Comparison of ENCODE assay signal across 4 worm cellular contexts in the genomic region with DNA sequence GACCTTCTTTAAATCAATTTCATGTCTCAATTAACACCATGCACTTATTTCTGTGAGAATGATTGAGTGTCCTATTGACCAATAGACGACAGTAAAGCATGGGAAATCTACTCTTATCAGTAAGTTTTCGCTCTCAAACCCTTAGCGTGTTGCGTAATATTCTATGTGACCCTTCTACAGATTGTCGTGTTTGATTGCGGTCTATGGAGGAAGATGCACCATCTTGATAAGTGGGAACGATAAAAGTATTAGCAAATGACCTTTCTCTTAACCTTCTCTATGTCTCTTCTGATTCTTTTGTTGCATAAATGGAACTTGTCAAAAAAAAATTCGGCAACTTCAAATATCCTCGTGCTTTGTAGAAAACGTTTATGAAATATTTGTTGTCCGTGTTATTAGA.
A peak's percentile ranks its signal among the peaks of the same experiment; 100 is the strongest.
TF ChIP-seq lines count a peak whose summit lies in the region.

No protein-coding gene starts in this region.

TF ChIP-seq in whole organism, L1 larva, 84 proteins besides CTCF, POLR2A, EP300 and RAD21 (continued from another document):
- TF ChIP-seq zip-4 (GFP tag; optimal IDR thresholded peaks at IDR 0.05; lab: Kevin White, UChicago): no peak
- TF ChIP-seq egl-27 (tag; optimal IDR thresholded peaks at IDR 0.05; lab: Kevin White, UChicago): no peak
- peak; percentile 14 for TF ChIP-seq rnt-1 (tag; optimal IDR thresholded peaks at IDR 0.05; lab: Kevin White, UChicago)
- TF ChIP-seq ama-1 (optimal IDR thresholded peaks at IDR 0.05; lab: Kevin White, UChicago): no peak
- TF ChIP-seq isw-1 (GFP tag; IDR thresholded peaks at IDR 0.05; lab: Robert Waterston, UW): no peak
- TF ChIP-seq sup-37 (GFP tag; optimal IDR thresholded peaks at IDR 0.05; lab: Kevin White, UChicago): no peak
- TF ChIP-seq ces-1 (GFP tag; optimal IDR thresholded peaks at IDR 0.05; lab: Kevin White, UChicago): no peak
- TF ChIP-seq blmp-1 (tag; optimal IDR thresholded peaks at IDR 0.05; lab: Kevin White, UChicago): peak; percentile 24
- TF ChIP-seq mep-1 (tag; optimal IDR thresholded peaks at IDR 0.05; lab: Kevin White, UChicago): peak; percentile 2
- TF ChIP-seq hlh-17 (GFP tag; optimal IDR thresholded peaks at IDR 0.05; lab: Kevin White, UChicago; ENCODE audit: borderline replicate concordance): no peak
- TF ChIP-seq snu-23 (GFP tag; optimal IDR thresholded peaks at IDR 0.05; lab: Kevin White, UChicago): no peak
TF ChIP-seq in whole organism, L1 larva: peak in this region for 4.

TF ChIP-seq in whole organism, L2 larva, 48 proteins besides CTCF, POLR2A, EP300 and RAD21 (continued from another document):
- TF ChIP-seq fos-1 (tag; optimal IDR thresholded peaks at IDR 0.05; lab: Kevin White, UChicago) (peak; percentile 31), C34F6.9 (tag; optimal IDR thresholded peaks at IDR 0.05; lab: Kevin White, UChicago) (no peak), ama-1 (optimal IDR thresholded peaks at IDR 0.05; lab: Kevin White, UChicago) (no peak)

TF ChIP-seq in whole organism, L3 larva, 47 proteins besides CTCF, POLR2A, EP300 and RAD21 (continued from another document):
- no peak for TF ChIP-seq nhr-67 (tag; optimal IDR thresholded peaks at IDR 0.05; lab: Kevin White, UChicago)
- no peak for TF ChIP-seq nhr-43 (tag; optimal IDR thresholded peaks at IDR 0.05; lab: Kevin White, UChicago; ENCODE audit: poor library complexity, severe bottlenecking)
- no peak for TF ChIP-seq fos-1 (tag; optimal IDR thresholded peaks at IDR 0.05; lab: Kevin White, UChicago)
- no peak for TF ChIP-seq aly-2 (tag; optimal IDR thresholded peaks at IDR 0.05; lab: Kevin White, UChicago)
- TF ChIP-seq fkh-2 (tag; optimal IDR thresholded peaks at IDR 0.05; lab: Kevin White, UChicago): no peak
- TF ChIP-seq nhr-23 (tag; optimal IDR thresholded peaks at IDR 0.05; lab: Kevin White, UChicago): peak; percentile 47
- TF ChIP-seq ceh-16 (tag; optimal IDR thresholded peaks at IDR 0.05; lab: Kevin White, UChicago): peak; percentile 74
- no peak for TF ChIP-seq nhr-237 (tag; optimal IDR thresholded peaks at IDR 0.05; lab: Kevin White, UChicago)
- no peak for TF ChIP-seq pqm-1 (tag; optimal IDR thresholded peaks at IDR 0.05; lab: Kevin White, UChicago)
- TF ChIP-seq daf-12 (tag; optimal IDR thresholded peaks at IDR 0.05; lab: Kevin White, UChicago): no peak
- peak; percentile 75 for TF ChIP-seq nhr-25 (tag; optimal IDR thresholded peaks at IDR 0.05; lab: Kevin White, UChicago)
- no peak for TF ChIP-seq unc-62 (GFP tag; optimal IDR thresholded peaks at IDR 0.05; lab: Kevin White, UChicago)
- peak; percentile 9 for TF ChIP-seq elt-2 (tag; optimal IDR thresholded peaks at IDR 0.05; lab: Kevin White, UChicago)
- no peak for TF ChIP-seq nhr-11 (tag; optimal IDR thresholded peaks at IDR 0.05; lab: Kevin White, UChicago)
TF ChIP-seq in whole organism, L3 larva: peak in this region for 5.

TF ChIP-seq in whole organism, L4 larva, 104 proteins besides CTCF, POLR2A, EP300 and RAD21 (continued from another document):
- TF ChIP-seq hlh-30 (tag; optimal IDR thresholded peaks at IDR 0.05; lab: Kevin White, UChicago; ENCODE audit: insufficient read depth): peak; percentile 10
- TF ChIP-seq nhr-102 (tag; optimal IDR thresholded peaks at IDR 0.05; lab: Kevin White, UChicago): no peak
- TF ChIP-seq zag-1 (tag; optimal IDR thresholded peaks at IDR 0.05; lab: Kevin White, UChicago): no peak
- no peak for TF ChIP-seq dmd-9 (GFP tag; IDR thresholded peaks at IDR 0.05; lab: Robert Waterston, UW)
- no peak for TF ChIP-seq lin-38 (GFP tag; IDR thresholded peaks at IDR 0.05; lab: Robert Waterston, UW)
- TF ChIP-seq nhr-28 (tag; optimal IDR thresholded peaks at IDR 0.05; lab: Kevin White, UChicago): no peak
- TF ChIP-seq lin-39 (tag; optimal IDR thresholded peaks at IDR 0.05; lab: Kevin White, UChicago): no peak
- TF ChIP-seq Y48G9A.11 (GFP tag; IDR thresholded peaks at IDR 0.05; lab: Robert Waterston, UW): no peak
- TF ChIP-seq ztf-7 (tag; optimal IDR thresholded peaks at IDR 0.05; lab: Kevin White, UChicago): no peak
- no peak for TF ChIP-seq jun-1 (tag; optimal IDR thresholded peaks at IDR 0.05; lab: Kevin White, UChicago)
- TF ChIP-seq ZK546.5 (tag; optimal IDR thresholded peaks at IDR 0.05; lab: Kevin White, UChicago): no peak
- TF ChIP-seq T26A8.4 (GFP tag; IDR thresholded peaks at IDR 0.05; lab: Robert Waterston, UW): no peak
- peak; percentile 61 for TF ChIP-seq dve-1 (tag; optimal IDR thresholded peaks at IDR 0.05; lab: Kevin White, UChicago; ENCODE audit: insufficient read depth)
- no peak for TF ChIP-seq Y105C5A.15 (GFP tag; IDR thresholded peaks at IDR 0.05; lab: Robert Waterston, UW)
- no peak for TF ChIP-seq Y75B8A.6 (GFP tag; IDR thresholded peaks at IDR 0.05; lab: Robert Waterston, UW)
